Worm (Caenorhabditis elegans): Measurements from ENCODE around the gene nars-2.

ce11 chrIII:11471336-11471735 is 29.2 kb downstream of the nars-2 start:
- TF ChIP-seq unc-86 (tag; optimal IDR thresholded peaks at IDR 0.05) (no peak), ceh-19 (GFP tag; optimal IDR thresholded peaks at IDR 0.05) (no peak), ceh-48 (tag; optimal IDR thresholded peaks at IDR 0.05) (no peak), fkh-10 (GFP tag; optimal IDR thresholded peaks at IDR 0.05) (no peak), pha-4 (tag; optimal IDR thresholded peaks at IDR 0.05) (no peak), pqm-1 (tag; optimal IDR thresholded peaks at IDR 0.05) (no peak)
